Fruit fly (Drosophila melanogaster) whole organism, embryonic: ENCODE data around the gene CG7191.

Source experiments
- ATbp ChIP-seq: fragments of 200-800 bp; sonication (Bioruptor generic); optimal IDR thresholded peaks from 2 replicates; lab custom pipeline; 2017; ENCODE audit warnings: missing biosample characterization, mild to moderate bottlenecking, missing genetic modification characterization, missing genetic modification reagents
- Bgb ChIP-seq: fragments of 200-800 bp; sonication (Bioruptor generic); IDR thresholded peaks from 2 replicates; pipeline ENCODE4 v1.3.6; 2022; ENCODE audit warnings: missing biosample characterization, missing genetic modification characterization; ENCODE audit not compliant: partially characterized antibody
- CG11247 ChIP-seq: fragments of 200-800 bp; sonication (Bioruptor generic); IDR thresholded peaks from 2 replicates; pipeline ENCODE4 v1.3.6; 2022; ENCODE audit warnings: missing biosample characterization, missing genetic modification characterization
- CG11398 ChIP-seq: fragments of 200-800 bp; sonication (Bioruptor generic); optimal IDR thresholded peaks from 2 replicates; lab custom pipeline; 2016; ENCODE audit warnings: missing biosample characterization, missing genetic modification characterization
- CG11696 ChIP-seq: fragments of 200-800 bp; sonication (Bioruptor generic); IDR thresholded peaks from 2 replicates; pipeline ENCODE4 v1.3.6; 2022; ENCODE audit warnings: missing biosample characterization, missing genetic modification characterization
- CG12236 ChIP-seq: fragments of 200-800 bp; sonication (Bioruptor generic); optimal IDR thresholded peaks from 2 replicates; lab custom pipeline; 2016; ENCODE audit warnings: missing biosample characterization, missing genetic modification characterization
- CG12942 ChIP-seq: fragments of 200-800 bp; sonication (Bioruptor generic); optimal IDR thresholded peaks from 3 replicates; lab custom pipeline; 2016; ENCODE audit warnings: missing biosample characterization, missing genetic modification characterization
- CG14710 ChIP-seq: fragments of 200-800 bp; sonication (Bioruptor generic); optimal IDR thresholded peaks from 3 replicates; lab custom pipeline; 2019; ENCODE audit warnings: missing biosample characterization, mild to moderate bottlenecking, missing genetic modification characterization, moderate library complexity
- CG1602 ChIP-seq: fragments of 200-800 bp; sonication (Bioruptor generic); optimal IDR thresholded peaks from 3 replicates; lab custom pipeline; 2016; ENCODE audit warnings: missing biosample characterization, missing genetic modification characterization
- CG16815 ChIP-seq: fragments of 200-800 bp; sonication (Bioruptor generic); optimal IDR thresholded peaks from 3 replicates; lab custom pipeline; 2017; ENCODE audit warnings: missing biosample characterization, mild to moderate bottlenecking, missing genetic modification characterization
- CG2120 ChIP-seq: fragments of 200-800 bp; sonication (Bioruptor generic); optimal IDR thresholded peaks from 3 replicates; lab custom pipeline; 2016; ENCODE audit warnings: missing biosample characterization, missing genetic modification characterization
- CG3995 ChIP-seq: fragments of 200-800 bp; sonication (Bioruptor generic); optimal IDR thresholded peaks from 3 replicates; lab custom pipeline; 2016; ENCODE audit warnings: missing biosample characterization, missing genetic modification characterization
- CG4424 ChIP-seq: fragments of 200-800 bp; sonication (Bioruptor generic); optimal IDR thresholded peaks from 3 replicates; lab custom pipeline; 2016; ENCODE audit warnings: missing biosample characterization, missing genetic modification characterization
- CG5245 ChIP-seq: fragments of 200-800 bp; sonication (Bioruptor generic); optimal IDR thresholded peaks from 3 replicates; lab custom pipeline; 2016; ENCODE audit warnings: missing biosample characterization, missing genetic modification characterization
- CG6272 ChIP-seq: fragments of 200-800 bp; sonication (Bioruptor generic); IDR thresholded peaks from 2 replicates; pipeline ENCODE4 v1.3.6; 2022; ENCODE audit warnings: missing biosample characterization, missing genetic modification characterization
- CG7271 ChIP-seq: fragments of 200-800 bp; sonication (Bioruptor generic); optimal IDR thresholded peaks from 2 replicates; lab custom pipeline; 2018; ENCODE audit warnings: missing biosample characterization, mild to moderate bottlenecking, missing genetic modification characterization, moderate library complexity
- CTCF ChIP-seq: fragments of 200-800 bp; sonication (Bioruptor generic); optimal IDR thresholded peaks from 2 replicates; lab custom pipeline; 2017; ENCODE audit warnings: missing biosample characterization, mild to moderate bottlenecking, missing genetic modification characterization, moderate library complexity
- D19B ChIP-seq: fragments of 200-800 bp; sonication (Bioruptor generic); optimal IDR thresholded peaks from 2 replicates; lab custom pipeline; 2017; ENCODE audit warnings: missing biosample characterization, mild to moderate bottlenecking, missing genetic modification characterization
- Dip3 ChIP-seq: fragments of 200-800 bp; sonication (Bioruptor generic); optimal IDR thresholded peaks from 3 replicates; lab custom pipeline; 2016; ENCODE audit warnings: missing biosample characterization, missing genetic modification characterization
- Dp ChIP-seq: fragments of 200-800 bp; sonication (Bioruptor generic); optimal IDR thresholded peaks from 2 replicates; lab custom pipeline; 2018; ENCODE audit warnings: missing biosample characterization, mild to moderate bottlenecking, missing genetic modification characterization, moderate library complexity
- Fer2 ChIP-seq: fragments of 200-800 bp; sonication (Bioruptor generic); optimal IDR thresholded peaks from 2 replicates; lab custom pipeline; 2018; ENCODE audit warnings: missing biosample characterization, mild to moderate bottlenecking, missing genetic modification characterization, moderate library complexity
- Hsf ChIP-seq: fragments of 200-800 bp; sonication (Bioruptor generic); optimal IDR thresholded peaks from 3 replicates; lab custom pipeline; 2016; ENCODE audit warnings: missing biosample characterization, missing genetic modification characterization
- MBD-R2 ChIP-seq: fragments of 200-800 bp; sonication (Bioruptor generic); IDR thresholded peaks from 2 replicates; pipeline ENCODE4 v1.3.6; 2022; ENCODE audit warnings: missing biosample characterization, missing genetic modification characterization
- MTF-1 ChIP-seq: fragments of 200-800 bp; sonication (Bioruptor generic); optimal IDR thresholded peaks from 2 replicates; lab custom pipeline; 2018; ENCODE audit warnings: missing biosample characterization, mild to moderate bottlenecking, missing genetic modification characterization, borderline replicate concordance
- Myb ChIP-seq: fragments of 200-800 bp; sonication (Bioruptor generic); optimal IDR thresholded peaks from 2 replicates; lab custom pipeline; 2016; ENCODE audit warnings: missing biosample characterization, missing genetic modification characterization
- Nf-YA ChIP-seq: fragments of 200-800 bp; sonication (Bioruptor generic); IDR thresholded peaks from 2 replicates; pipeline ENCODE4 v1.3.6; 2022; ENCODE audit warnings: missing biosample characterization, missing genetic modification characterization
- PHDP ChIP-seq: fragments of 200-800 bp; sonication (Bioruptor generic); optimal IDR thresholded peaks from 3 replicates; lab custom pipeline; 2018; ENCODE audit warnings: missing biosample characterization, mild to moderate bottlenecking, missing genetic modification characterization, moderate library complexity
- Rfx ChIP-seq: fragments of 200-800 bp; sonication (Bioruptor generic); IDR thresholded peaks from 2 replicates; pipeline ENCODE4 v1.3.6; 2022; ENCODE audit warnings: missing biosample characterization, missing genetic modification characterization
- Six4 ChIP-seq: fragments of 200-800 bp; sonication (Bioruptor generic); optimal IDR thresholded peaks from 2 replicates; lab custom pipeline; 2016; ENCODE audit warnings: missing biosample characterization, missing genetic modification characterization
- Ssrp ChIP-seq: fragments of 200-800 bp; sonication (Bioruptor generic); optimal IDR thresholded peaks from 2 replicates; lab custom pipeline; 2018; ENCODE audit warnings: missing biosample characterization, mild to moderate bottlenecking, missing genetic modification characterization, moderate library complexity
- Vsx1 ChIP-seq: fragments of 200-800 bp; sonication (Bioruptor generic); optimal IDR thresholded peaks from 2 replicates; lab custom pipeline; 2017; ENCODE audit warnings: missing biosample characterization, mild to moderate bottlenecking, missing genetic modification characterization, missing genetic modification reagents
- aop ChIP-seq: fragments of 200-800 bp; sonication (Bioruptor generic); IDR thresholded peaks from 2 replicates; pipeline ENCODE4 v1.3.6; 2022; ENCODE audit warnings: missing biosample characterization, missing genetic modification characterization
- corto ChIP-seq: fragments of 200-800 bp; sonication (Bioruptor generic); optimal IDR thresholded peaks from 2 replicates; lab custom pipeline; 2016; ENCODE audit warnings: missing biosample characterization, mild to moderate bottlenecking, missing genetic modification characterization, moderate library complexity
- croc ChIP-seq: fragments of 200-800 bp; sonication (Bioruptor generic); conservative IDR thresholded peaks from 3 replicates; pipeline ENCODE4 v1.3.6; 2022; ENCODE audit warnings: missing biosample characterization, missing genetic modification characterization
- dimm ChIP-seq: fragments of 200-800 bp; sonication (Bioruptor generic); IDR thresholded peaks from 2 replicates; pipeline ENCODE4 v1.3.6; 2022; ENCODE audit warnings: missing biosample characterization, missing genetic modification characterization
- gcm2 ChIP-seq: fragments of 200-800 bp; sonication (Bioruptor generic); optimal IDR thresholded peaks from 2 replicates; lab custom pipeline; 2016; ENCODE audit warnings: missing biosample characterization, missing genetic modification characterization
- gem ChIP-seq: fragments of 200-800 bp; sonication (Bioruptor generic); optimal IDR thresholded peaks from 2 replicates; lab custom pipeline; 2019; ENCODE audit warnings: missing biosample characterization, mild to moderate bottlenecking, missing genetic modification characterization, moderate library complexity
- her ChIP-seq: fragments of 200-800 bp; sonication (Bioruptor generic); optimal IDR thresholded peaks from 2 replicates; lab custom pipeline; 2016; ENCODE audit warnings: missing biosample characterization, missing genetic modification characterization
- hkb ChIP-seq, 2 experiments: fragments of 200-800 bp in 1 of 2; fragments of >200 bp in 1 of 2; sonication (Bioruptor generic) in 1 of 2; IDR thresholded peaks in 1 of 2; optimal IDR thresholded peaks in 1 of 2; 2 replicates each; pipeline versions ENCODE4 v1.3.6 to Lab custom; 2017 to 2022; ENCODE audit warnings: missing biosample characterization in 1 of 2, missing genetic modification characterization in 1 of 2
- pfk ChIP-seq: fragments of 200-800 bp; sonication (Bioruptor generic); optimal IDR thresholded peaks from 2 replicates; lab custom pipeline; 2018; ENCODE audit warnings: missing biosample characterization, mild to moderate bottlenecking, missing genetic modification characterization, moderate library complexity
- psq ChIP-seq: fragments of 200-800 bp; sonication (Bioruptor generic); optimal IDR thresholded peaks from 2 replicates; lab custom pipeline; 2017; ENCODE audit warnings: missing biosample characterization, missing genetic modification characterization
- pum ChIP-seq: fragments of 200-800 bp; sonication (Bioruptor generic); optimal IDR thresholded peaks from 2 replicates; lab custom pipeline; 2016; ENCODE audit warnings: missing biosample characterization, missing genetic modification characterization
- ro ChIP-seq: fragments of 200-800 bp; sonication (Bioruptor generic); IDR thresholded peaks from 2 replicates; pipeline ENCODE4 v1.3.6; 2022; ENCODE audit warnings: missing biosample characterization, missing genetic modification characterization
- sc ChIP-seq, 3 experiments: fragments of >200 bp in 2 of 3; fragments of 200-800 bp in 1 of 3; sonication (Bioruptor generic) in 1 of 3; optimal IDR thresholded peaks; 2 replicates in 2 of 3; 3 replicates in 1 of 3; lab custom pipeline; 2017; ENCODE audit warnings: mild to moderate bottlenecking in 1 of 3, missing biosample characterization in 1 of 3, missing genetic modification characterization in 1 of 3, missing genetic modification reagents in 1 of 3
- sima ChIP-seq: fragments of 200-800 bp; sonication (Bioruptor generic); optimal IDR thresholded peaks from 2 replicates; lab custom pipeline; 2016; ENCODE audit warnings: missing biosample characterization, missing genetic modification characterization
- sna ChIP-seq: fragments of 200-800 bp; sonication (Bioruptor generic); IDR thresholded peaks from 2 replicates; pipeline ENCODE4 v1.3.6; 2022; ENCODE audit warnings: missing biosample characterization, missing genetic modification characterization; ENCODE audit not compliant: partially characterized antibody
- sqz ChIP-seq: fragments of 200-800 bp; sonication (Bioruptor generic); optimal IDR thresholded peaks from 3 replicates; lab custom pipeline; 2018; ENCODE audit warnings: missing biosample characterization, mild to moderate bottlenecking, missing genetic modification characterization
- sr ChIP-seq: fragments of 200-800 bp; sonication (Bioruptor generic); IDR thresholded peaks from 3 replicates; pipeline ENCODE4 v1.3.6; 2022; ENCODE audit warnings: missing biosample characterization, missing genetic modification characterization
- z ChIP-seq: fragments of 200-800 bp; sonication (Bioruptor generic); IDR thresholded peaks from 3 replicates; pipeline ENCODE4 v1.3.6; 2022; ENCODE audit warnings: missing biosample characterization, missing genetic modification characterization
- zen ChIP-seq: fragments of 200-800 bp; sonication (Bioruptor generic); optimal IDR thresholded peaks from 3 replicates; lab custom pipeline; 2018; ENCODE audit warnings: missing biosample characterization, mild to moderate bottlenecking, missing genetic modification characterization, moderate library complexity

The CG7191 gene

DNA sequence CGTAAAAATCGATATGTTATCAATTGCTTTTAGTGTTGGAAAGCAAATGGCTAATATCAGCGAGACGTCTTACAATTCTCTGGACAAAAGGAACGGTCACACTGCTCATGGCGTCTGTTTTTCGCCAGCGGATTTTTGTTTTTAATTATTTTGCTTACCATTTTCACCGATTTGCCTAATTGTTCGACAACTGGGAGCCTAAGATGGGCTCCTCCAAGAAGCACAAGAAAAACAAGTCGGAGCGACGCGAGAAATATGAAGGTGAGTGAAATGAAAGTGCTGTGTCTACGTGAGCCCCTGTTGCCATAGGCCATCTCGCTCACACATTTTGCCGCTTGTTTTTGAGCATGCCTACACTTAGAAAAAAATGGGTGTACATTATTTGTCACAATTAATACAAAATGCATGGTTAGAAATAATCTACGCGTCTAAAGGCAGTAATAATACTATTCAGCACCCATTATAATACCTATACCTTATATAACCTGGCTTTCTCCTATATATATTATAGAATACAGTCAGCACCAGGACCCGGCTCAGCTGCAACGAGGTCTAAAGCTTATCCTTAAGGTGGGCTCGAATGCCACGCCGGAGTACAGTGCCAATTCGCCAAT, 15.5 kb downstream of the CG7191 start, which contains the start of gene Brd7-9 (continued):
- peak; percentile 59; the same call in 2 of the 3 replicates for TF ChIP-seq sr
- TF ChIP-seq aop: no peak
- TF ChIP-seq psq: no peak
- TF ChIP-seq pfk (GFP tag; lab: Kevin White, UChicago): no peak
- TF ChIP-seq Dip3 (GFP tag; lab: Kevin White, UChicago): peak; percentile 23
- no peak for TF ChIP-seq ro (GFP tag; lab: Robert Waterston, UW)
- peak; percentile 44 for TF ChIP-seq croc (GFP tag; lab: Robert Waterston, UW)
- peak; percentile 43 for TF ChIP-seq sna (GFP tag; lab: Robert Waterston, UW)
- no peak for TF ChIP-seq gcm2
- peak; percentile 34 for TF ChIP-seq her (GFP tag; lab: Kevin White, UChicago)
- no peak for TF ChIP-seq CG12236 (GFP tag; lab: Kevin White, UChicago)
- peak; percentile 73 for TF ChIP-seq CG4424
- no peak for TF ChIP-seq z (GFP tag; lab: Robert Waterston, UW)
- TF ChIP-seq Dp (GFP tag; lab: Kevin White, UChicago): peak; percentile 70
- no peak for TF ChIP-seq corto (GFP tag; lab: Kevin White, UChicago)
- TF ChIP-seq Bgb (GFP tag; lab: Robert Waterston, UW): peak; percentile 52; the same call in 1 of the 2 replicates
- peak; percentile 36 for TF ChIP-seq CTCF (GFP tag; lab: Kevin White, UChicago)
- TF ChIP-seq Ssrp (tag; lab: Kevin White, UChicago): peak; percentile 65
- TF ChIP-seq CG5245 (GFP tag; lab: Kevin White, UChicago): peak; percentile 51
- TF ChIP-seq CG2120 (GFP tag; lab: Kevin White, UChicago): peak; percentile 77
- peak; percentile 87 for TF ChIP-seq Rfx
- TF ChIP-seq Six4 (GFP tag; lab: Kevin White, UChicago): peak; percentile 48
- TF ChIP-seq pum (GFP tag; lab: Kevin White, UChicago): peak; percentile 51
- peak; percentile 25 for TF ChIP-seq CG3995 (GFP tag; lab: Kevin White, UChicago)
- TF ChIP-seq sima (GFP tag; lab: Kevin White, UChicago): no peak
- TF ChIP-seq hkb (optimal IDR thresholded peaks at IDR 0.05; lab: Kevin White, UChicago): no peak
- TF ChIP-seq hkb (GFP tag; IDR thresholded peaks at IDR 0.05; lab: Robert Waterston, UW): peak; percentile 91
- TF ChIP-seq CG11247 (GFP tag; lab: Robert Waterston, UW): peak; percentile 80
- peak; percentile 55 for TF ChIP-seq Hsf (GFP tag; lab: Kevin White, UChicago)
- TF ChIP-seq sc (optimal IDR thresholded peaks at IDR 0.05; lab: Kevin White, UChicago): no peak
- peak; percentile 27 for TF ChIP-seq sc (GFP tag; optimal IDR thresholded peaks at IDR 0.05; lab: Kevin White, UChicago)
- TF ChIP-seq CG1602 (GFP tag; lab: Kevin White, UChicago): peak; percentile 35
- peak; percentile 67 for TF ChIP-seq MBD-R2
- peak; percentile 38 for TF ChIP-seq zen (tag; lab: Kevin White, UChicago)
- TF ChIP-seq CG14710 (tag; lab: Kevin White, UChicago): peak; percentile 45
- no peak for TF ChIP-seq CG7271
- peak; percentile 79 for TF ChIP-seq PHDP
- TF ChIP-seq Myb (GFP tag; lab: Kevin White, UChicago): no peak
- no peak for TF ChIP-seq CG6272 (GFP tag; lab: Robert Waterston, UW)
- TF ChIP-seq dimm (GFP tag; lab: Robert Waterston, UW): no peak
- TF ChIP-seq sqz (GFP tag; lab: Kevin White, UChicago): no peak
- TF ChIP-seq CG12942: peak; percentile 43
- TF ChIP-seq CG16815: peak; percentile 3
- peak; percentile 81 for TF ChIP-seq gem (tag; lab: Kevin White, UChicago)
- TF ChIP-seq D19B: peak; percentile 59
- TF ChIP-seq CG11398 (GFP tag; lab: Kevin White, UChicago): no peak
- peak; percentile 56 for TF ChIP-seq Vsx1 (GFP tag; lab: Kevin White, UChicago)
- TF ChIP-seq CG11696 (GFP tag; lab: Robert Waterston, UW): peak; percentile 78
- TF ChIP-seq ATbp (GFP tag; lab: Kevin White, UChicago): peak; percentile 79
- peak; percentile 55 for TF ChIP-seq MTF-1 (GFP tag; lab: Kevin White, UChicago)
- TF ChIP-seq Nf-YA (GFP tag; lab: Robert Waterston, UW): peak; percentile 37; the same call in 1 of the 2 replicates
- peak; percentile 10 for TF ChIP-seq Fer2
